Fruit fly (Drosophila melanogaster): Measurements from ENCODE around the gene Gdap1.
A peak's percentile ranks its signal among the peaks of the same experiment; 100 is the strongest.

Gdap1 gene

dm6 chr3L:5133704-5134430 lies 7.9 kb upstream of the Gdap1 start, which contains the start of gene Yod1 (continued):
- TF ChIP-seq vfl (GFP tag; optimal IDR thresholded peaks at IDR 0.05) (no peak), CG15479 (GFP tag; optimal IDR thresholded peaks at IDR 0.05) (no peak), BEAF-32 (GFP tag; optimal IDR thresholded peaks at IDR 0.05) (peak; percentile 68), CTCF (GFP tag; optimal IDR thresholded peaks at IDR 0.05) (peak; percentile 63), crp (GFP tag; optimal IDR thresholded peaks at IDR 0.05) (peak in 1 of 2 experiments; percentile 11), Awh (GFP tag; IDR thresholded peaks at IDR 0.05) (no peak), Dip2 (GFP tag; IDR thresholded peaks at IDR 0.05) (no peak), CG12071 (GFP tag; optimal IDR thresholded peaks at IDR 0.05) (no peak), nerfin-2 (GFP tag; IDR thresholded peaks at IDR 0.05; ENCODE audit: partially characterized antibody) (peak; percentile 69; the same call in 1 of the 2 replicates), tna (GFP tag; IDR thresholded peaks at IDR 0.05; ENCODE audit: partially characterized antibody) (peak; percentile 70), Side (GFP tag; optimal IDR thresholded peaks at IDR 0.05) (no peak), CG9797 (GFP tag; optimal IDR thresholded peaks at IDR 0.05) (peak; percentile 30), CG2116 (GFP tag; optimal IDR thresholded peaks at IDR 0.05) (peak; percentile 93), Elba2 (GFP tag; optimal IDR thresholded peaks at IDR 0.05) (no peak), sc (optimal IDR thresholded peaks at IDR 0.05) (no peak), sc (GFP tag; optimal IDR thresholded peaks at IDR 0.05) (no peak), jumu (GFP tag; optimal IDR thresholded peaks at IDR 0.05) (no peak), Hr51 (GFP tag; optimal IDR thresholded peaks at IDR 0.05) (no peak), nom (GFP tag; optimal IDR thresholded peaks at IDR 0.05) (peak; percentile 2), Dek (tag; optimal IDR thresholded peaks at IDR 0.05) (peak; percentile 2), CG15514 (GFP tag; optimal IDR thresholded peaks at IDR 0.05) (peak; percentile 64), NFAT (GFP tag; IDR thresholded peaks at IDR 0.05) (no peak), chn (GFP tag; optimal IDR thresholded peaks at IDR 0.05) (no peak), Bdp1 (GFP tag; optimal IDR thresholded peaks at IDR 0.05) (no peak), tio (GFP tag; optimal IDR thresholded peaks at IDR 0.05) (no peak), sisA (GFP tag; IDR thresholded peaks at IDR 0.05) (no peak), croc (GFP tag; conservative IDR thresholded peaks at IDR 0.05) (no peak), ro (GFP tag; IDR thresholded peaks at IDR 0.05) (no peak), slou (GFP tag; optimal IDR thresholded peaks at IDR 0.05) (no peak), Hmx (GFP tag; optimal IDR thresholded peaks at IDR 0.05) (no peak), CG12391 (tag; optimal IDR thresholded peaks at IDR 0.05) (peak; percentile 18), CG13296 (GFP tag; optimal IDR thresholded peaks at IDR 0.05) (no peak), CG31224 (GFP tag; IDR thresholded peaks at IDR 0.05) (no peak), Bgb (GFP tag; IDR thresholded peaks at IDR 0.05; ENCODE audit: partially characterized antibody) (peak; percentile 76; the same call in 1 of the 2 replicates), CG7839 (tag; optimal IDR thresholded peaks at IDR 0.05) (no peak), CG13123 (GFP tag; optimal IDR thresholded peaks at IDR 0.05) (no peak), CG15696 (tag; optimal IDR thresholded peaks at IDR 0.05) (no peak), p53 (GFP tag; optimal IDR thresholded peaks at IDR 0.05) (no peak), CG10209 (GFP tag; optimal IDR thresholded peaks at IDR 0.05) (no peak), CG13775 (GFP tag; optimal IDR thresholded peaks at IDR 0.05) (no peak), CG12104 (GFP tag; optimal IDR thresholded peaks at IDR 0.05) (no peak), otp (GFP tag; IDR thresholded peaks at IDR 0.05) (no peak), CG6272 (GFP tag; IDR thresholded peaks at IDR 0.05) (no peak), Lhr (GFP tag; optimal IDR thresholded peaks at IDR 0.05) (peak; percentile 51), Dll (GFP tag; IDR thresholded peaks at IDR 0.05; ENCODE audit: partially characterized antibody) (peak; percentile 81; the same call in 3 of the 4 replicates), vnd (GFP tag; IDR thresholded peaks at IDR 0.05; ENCODE audit: partially characterized antibody) (peak; percentile 79), ftz-f1 (GFP tag; optimal IDR thresholded peaks at IDR 0.05) (no peak)

All from whole organism, embryonic.